Fruit fly (Drosophila melanogaster): Measurements from ENCODE around the gene pcx.
A peak's percentile ranks its signal among the peaks of the same experiment; 100 is the strongest.

pcx gene

dm6 chrX:2194208-2195094 is 30.6 kb upstream of the pcx start (continued):
- TF ChIP-seq corto (GFP tag; optimal IDR thresholded peaks at IDR 0.05) = no peak
- TF ChIP-seq Med (GFP tag) = peak; percentile 54
- no peak for TF ChIP-seq sima (GFP tag; optimal IDR thresholded peaks at IDR 0.05)
- no peak for TF ChIP-seq CG10654 (GFP tag; optimal IDR thresholded peaks at IDR 0.05)
- TF ChIP-seq NC2β (GFP tag; optimal IDR thresholded peaks at IDR 0.05) = no peak
- TF ChIP-seq chinmo (GFP tag; IDR thresholded peaks at IDR 0.05; ENCODE audit: partially characterized antibody) = peak; percentile 71; the same call in 1 of the 4 replicates
- no peak for TF ChIP-seq pum (GFP tag; optimal IDR thresholded peaks at IDR 0.05)
- peak; percentile 3 for TF ChIP-seq CG3163 (GFP tag; optimal IDR thresholded peaks at IDR 0.05)
- TF ChIP-seq Deaf1 (tag; optimal IDR thresholded peaks at IDR 0.05) = peak; percentile 87
- TF ChIP-seq CG32532 (GFP tag; IDR thresholded peaks at IDR 0.05) = peak; percentile 48; the same call in 1 of the 2 replicates
- TF ChIP-seq Trl (optimal IDR thresholded peaks at IDR 0.05) = peak; percentile 62 to 71
- no peak for TF ChIP-seq Trl (GFP tag; optimal IDR thresholded peaks at IDR 0.05)
- TF ChIP-seq stwl (tag; optimal IDR thresholded peaks at IDR 0.05) = peak; percentile 92
- TF ChIP-seq knrl (GFP tag; IDR thresholded peaks at IDR 0.05; ENCODE audit: partially characterized antibody) = no peak
- TF ChIP-seq gsb (GFP tag; IDR thresholded peaks at IDR 0.05) = no peak
- no peak for TF ChIP-seq peb (GFP tag; IDR thresholded peaks at IDR 0.05)
- TF ChIP-seq CG2875 (GFP tag; optimal IDR thresholded peaks at IDR 0.05) = no peak
- TF ChIP-seq mirr (GFP tag; optimal IDR thresholded peaks at IDR 0.05) = peak; percentile 80
- TF ChIP-seq HmgZ (tag; optimal IDR thresholded peaks at IDR 0.05) = peak; percentile 11
- no peak for TF ChIP-seq CG9817 (tag; optimal IDR thresholded peaks at IDR 0.05)
- no peak for TF ChIP-seq fd96Cb (tag; optimal IDR thresholded peaks at IDR 0.05)
- TF ChIP-seq sc (optimal IDR thresholded peaks at IDR 0.05) = no peak
- TF ChIP-seq sc (GFP tag; optimal IDR thresholded peaks at IDR 0.05) = no peak

- TF ChIP-seq sens (GFP tag) (peak; percentile 49), CG14965 (GFP tag; optimal IDR thresholded peaks at IDR 0.05; ENCODE audit: borderline replicate concordance) (no peak), dysf (GFP tag; IDR thresholded peaks at IDR 0.05) (peak; percentile 34; the same call in 1 of the 3 replicates), nom (GFP tag; optimal IDR thresholded peaks at IDR 0.05) (peak; percentile 47), Hr78 (GFP tag; optimal IDR thresholded peaks at IDR 0.05) (peak in 1 of 2 experiments; percentile 43), Sox102F (GFP tag; optimal IDR thresholded peaks at IDR 0.05) (peak; percentile 15), CG32767 (GFP tag; IDR thresholded peaks at IDR 0.05) (no peak), Oli (tag; optimal IDR thresholded peaks at IDR 0.05) (no peak), CG11504 (tag; optimal IDR thresholded peaks at IDR 0.05) (peak; percentile 24), onecut (GFP tag; IDR thresholded peaks at IDR 0.05) (no peak), Drgx (GFP tag; IDR thresholded peaks at IDR 0.05) (peak; percentile 74), lbe (GFP tag; optimal IDR thresholded peaks at IDR 0.05) (peak; percentile 16), phol (tag; optimal IDR thresholded peaks at IDR 0.05) (peak; percentile 2), ara (GFP tag; IDR thresholded peaks at IDR 0.05) (0 out of 2 replicates have a peak, but pooled peaks have one; percentile 36), Med (GFP tag) (peak; percentile 40), pan (optimal IDR thresholded peaks at IDR 0.05) (no peak), pan (GFP tag; optimal IDR thresholded peaks at IDR 0.05 in 1 of 2, IDR thresholded peaks at IDR 0.05 in 1 of 2) (peak in 1 of 2 experiments; percentile 24), Xrp1 (GFP tag; IDR thresholded peaks at IDR 0.05) (peak; percentile 30; the same call in 1 of the 2 replicates), CG10654 (GFP tag; optimal IDR thresholded peaks at IDR 0.05) (no peak), Ets65A (GFP tag) (peak; percentile 6), fru (optimal IDR thresholded peaks at IDR 0.05) (no peak), nmo (GFP tag; optimal IDR thresholded peaks at IDR 0.05) (peak; percentile 2), CG6689 (GFP tag; IDR thresholded peaks at IDR 0.05) (0 out of 2 replicates have a peak, but pooled peaks have one; percentile 26), row (GFP tag; IDR thresholded peaks at IDR 0.05) (0 out of 3 replicates have a peak, but pooled peaks have one; percentile 8), hkb (optimal IDR thresholded peaks at IDR 0.05) (no peak), hkb (GFP tag; IDR thresholded peaks at IDR 0.05) (peak; percentile 39; the same call in 1 of the 2 replicates), CG17359 (tag; optimal IDR thresholded peaks at IDR 0.05) (peak; percentile 6), tin (GFP tag; optimal IDR thresholded peaks at IDR 0.05) (no peak)
These were observed 28.9 kb upstream of the pcx start for dm6 chrX:2196086-2196732.
